Fruit fly (Drosophila melanogaster) whole organism, pupa: ENCODE data around the gene gry.

Source experiments
- CG10348 ChIP-seq: fragments of 200-800 bp; sonication (Bioruptor generic); IDR thresholded peaks from 2 replicates; pipeline ENCODE4 v1.3.6; 2022; ENCODE audit warnings: missing biosample characterization, missing genetic modification characterization
- CG12605 ChIP-seq: fragments of 200-800 bp; sonication (Bioruptor generic); IDR thresholded peaks from 2 replicates; pipeline ENCODE4 v1.3.6; 2022; ENCODE audit warnings: missing biosample characterization, missing genetic modification characterization
- CG13204 ChIP-seq: fragments of 200-800 bp; sonication (Bioruptor generic); optimal IDR thresholded peaks from 2 replicates; lab custom pipeline; 2018; ENCODE audit warnings: missing biosample characterization, mild to moderate bottlenecking, missing genetic modification characterization, moderate library complexity
- CG14655 ChIP-seq: fragments of 200-800 bp; sonication (Bioruptor generic); optimal IDR thresholded peaks from 3 replicates; lab custom pipeline; 2017; ENCODE audit warnings: mild to moderate bottlenecking, missing biosample characterization, missing genetic modification reagents, missing genetic modification characterization
- CG15710 ChIP-seq: fragments of 200-800 bp; sonication (Bioruptor generic); optimal IDR thresholded peaks from 2 replicates; lab custom pipeline; 2018; ENCODE audit warnings: missing biosample characterization, mild to moderate bottlenecking, missing genetic modification characterization, moderate library complexity
- CG17806 ChIP-seq: fragments of 200-800 bp; sonication (Bioruptor generic); optimal IDR thresholded peaks from 2 replicates; lab custom pipeline; 2018; ENCODE audit warnings: missing biosample characterization, mild to moderate bottlenecking, missing genetic modification characterization, moderate library complexity
- CG32121 ChIP-seq: fragments of 200-800 bp; sonication (Bioruptor generic); IDR thresholded peaks from 2 replicates; pipeline ENCODE4 v1.3.6; 2022; ENCODE audit warnings: missing biosample characterization, missing genetic modification characterization
- CG34367 ChIP-seq: fragments of 200-800 bp; sonication (Bioruptor generic); optimal IDR thresholded peaks from 2 replicates; lab custom pipeline; 2018; ENCODE audit warnings: missing biosample characterization, mild to moderate bottlenecking, missing genetic modification characterization
- CG4496 ChIP-seq: fragments of 200-800 bp; sonication (Bioruptor generic); IDR thresholded peaks from 3 replicates; pipeline ENCODE4 v1.3.6; 2022; ENCODE audit warnings: missing biosample characterization, missing genetic modification characterization
- CG8159 ChIP-seq: fragments of 200-800 bp; sonication (Bioruptor generic); optimal IDR thresholded peaks from 3 replicates; lab custom pipeline; 2018; ENCODE audit warnings: missing biosample characterization, mild to moderate bottlenecking, missing genetic modification characterization, moderate library complexity
- CG8301 ChIP-seq: fragments of 200-800 bp; sonication (Bioruptor generic); optimal IDR thresholded peaks from 2 replicates; lab custom pipeline; 2018; ENCODE audit warnings: missing biosample characterization, mild to moderate bottlenecking, missing genetic modification characterization
- CG9948 ChIP-seq: fragments of 200-800 bp; sonication (Bioruptor generic); optimal IDR thresholded peaks from 2 replicates; lab custom pipeline; 2018; ENCODE audit warnings: missing biosample characterization, mild to moderate bottlenecking, missing genetic modification characterization, moderate library complexity
- D1 ChIP-seq: fragments of 200-800 bp; sonication (Bioruptor generic); optimal IDR thresholded peaks from 2 replicates; lab custom pipeline; 2018; ENCODE audit warnings: missing biosample characterization, mild to moderate bottlenecking, missing genetic modification characterization, moderate library complexity
- EcR ChIP-seq: fragments of 200-800 bp; sonication (Bioruptor generic); optimal IDR thresholded peaks from 3 replicates; lab custom pipeline; 2019; ENCODE audit warnings: missing biosample characterization, missing genetic modification characterization, mild to moderate bottlenecking, moderate library complexity, missing genetic modification reagents
- Ets98B ChIP-seq: fragments of 200-800 bp; sonication (Bioruptor generic); IDR thresholded peaks from 2 replicates; pipeline ENCODE4 v1.3.6; 2022; ENCODE audit warnings: missing biosample characterization, missing genetic modification characterization
- Pif1A ChIP-seq: fragments of 200-800 bp; sonication (Bioruptor generic); optimal IDR thresholded peaks from 3 replicates; lab custom pipeline; 2016; ENCODE audit warnings: missing biosample characterization, missing genetic modification characterization
- Pif1B ChIP-seq: fragments of 200-800 bp; sonication (Bioruptor generic); optimal IDR thresholded peaks from 3 replicates; lab custom pipeline; 2016; ENCODE audit warnings: missing biosample characterization, missing genetic modification characterization
- Snoo ChIP-seq: fragments of 200-800 bp; sonication (Bioruptor generic); optimal IDR thresholded peaks from 3 replicates; lab custom pipeline; 2017; ENCODE audit warnings: missing biosample characterization, mild to moderate bottlenecking, missing genetic modification characterization, inconsistent platforms
- fd96Ca ChIP-seq: fragments of 200-800 bp; sonication (Bioruptor generic); IDR thresholded peaks from 3 replicates; pipeline ENCODE4 v1.3.6; 2022; ENCODE audit warnings: missing biosample characterization, missing genetic modification characterization
- gl ChIP-seq: fragments of 200-800 bp; sonication (Bioruptor generic); optimal IDR thresholded peaks from 2 replicates; lab custom pipeline; 2018; ENCODE audit warnings: missing biosample characterization, mild to moderate bottlenecking, missing genetic modification characterization
- rn ChIP-seq: fragments of 200-800 bp; sonication (Bioruptor generic); IDR thresholded peaks from 2 replicates; pipeline ENCODE4 v1.3.6; 2022; ENCODE audit warnings: missing biosample characterization, missing genetic modification characterization

Gene gry

dm6 chr3L:3197464-3197863 lies 1.4 kb upstream of the gry start, which contains the start of gene CG14966:
CG14966 (minus strand) TSS chr3L:3197631.
- no peak for TF ChIP-seq CG8301 (tag; lab: Kevin White, UChicago)
- no peak for TF ChIP-seq CG32121
- TF ChIP-seq CG12605 (GFP tag; lab: Robert Waterston, UW) = 0 out of 2 replicates have a peak, but pooled peaks have one; percentile 19
- no peak for TF ChIP-seq Pif1B (GFP tag; lab: Kevin White, UChicago)
- TF ChIP-seq fd96Ca (GFP tag; lab: Robert Waterston, UW) = no peak
- TF ChIP-seq CG34367 = no peak
- no peak for TF ChIP-seq Ets98B (GFP tag; lab: Robert Waterston, UW)
- TF ChIP-seq gl (tag; lab: Kevin White, UChicago) = peak; percentile 6
- no peak for TF ChIP-seq CG14655 (GFP tag; lab: Kevin White, UChicago)

dm6 chr3L:3203062-3203461 lies 4.2 kb downstream of the gry start, which contains the start of gene CG32271:
CG32271 (minus strand) TSS chr3L:3203162.
- TF ChIP-seq CG9948 (tag; lab: Kevin White, UChicago) (no peak), CG15710 (tag; lab: Kevin White, UChicago) (no peak), CG8159 (tag; lab: Kevin White, UChicago) (no peak), CG4496 (no peak), fd96Ca (GFP tag; lab: Robert Waterston, UW) (no peak), CG13204 (GFP tag; lab: Kevin White, UChicago) (no peak), Pif1A (GFP tag; lab: Kevin White, UChicago) (no peak), Pif1B (GFP tag; lab: Kevin White, UChicago) (no peak), Snoo (tag; lab: Kevin White, UChicago) (no peak), D1 (no peak), CG14655 (GFP tag; lab: Kevin White, UChicago) (no peak), CG12605 (GFP tag; lab: Robert Waterston, UW) (no peak)

DNA sequence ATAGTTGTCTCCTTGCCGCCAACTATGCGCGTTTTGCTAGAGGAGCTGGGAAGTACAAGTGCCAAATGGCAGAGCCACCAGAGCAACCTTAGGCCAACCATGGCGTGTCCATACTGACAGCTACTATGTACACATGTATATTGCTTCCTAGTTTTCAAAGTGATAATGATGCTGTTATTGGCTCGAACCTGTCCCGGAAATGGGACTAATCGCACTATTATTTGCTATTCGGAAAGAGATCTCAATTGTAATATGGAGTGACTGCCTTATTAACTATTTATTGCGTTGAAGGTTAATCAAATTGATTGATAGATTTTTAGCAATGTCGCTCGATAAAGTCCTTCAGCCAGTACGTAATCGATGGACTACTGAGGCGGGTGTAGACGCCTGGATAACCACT lies 5.5 kb downstream of the gry start, which contains the start of gene CG33159:
Gene CG33159 (minus strand): TSS at position 101 of the 400 bp plus-strand sequence.
- TF ChIP-seq gl (tag; lab: Kevin White, UChicago) (no peak), CG8301 (tag; lab: Kevin White, UChicago) (no peak)

DNA sequence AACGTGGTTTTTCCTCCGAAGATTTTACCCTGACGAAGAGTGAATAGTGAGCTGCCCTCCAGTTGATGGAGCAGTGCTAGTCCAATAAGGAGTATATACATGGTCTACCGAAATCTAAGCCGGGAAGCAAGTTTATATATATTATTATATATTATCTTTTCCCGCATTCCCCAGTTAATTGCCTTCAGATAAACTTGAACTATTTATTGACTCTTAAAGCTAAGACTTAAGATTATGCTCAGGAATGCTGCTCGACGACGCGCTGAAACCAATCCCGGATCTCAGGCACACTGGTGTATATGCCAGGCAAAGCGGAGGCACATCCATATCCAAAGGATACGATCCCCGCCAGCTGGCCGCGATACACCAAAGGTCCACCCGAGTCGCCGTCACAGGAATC lies 6.5 kb downstream of the gry start, which contains the start of gene CG32277:
Gene CG32277 (minus strand): TSS at position 101 of the 400 bp plus-strand sequence.
- TF ChIP-seq Pif1B (GFP tag; lab: Kevin White, UChicago) = no peak

- TF ChIP-seq CG4496 = no peak
- TF ChIP-seq D1 = no peak
- TF ChIP-seq CG15710 (tag; lab: Kevin White, UChicago) = no peak
- TF ChIP-seq CG12605 (GFP tag; lab: Robert Waterston, UW) = no peak
- TF ChIP-seq Snoo (tag; lab: Kevin White, UChicago) = no peak
- no peak for TF ChIP-seq rn (GFP tag; lab: Robert Waterston, UW)
- TF ChIP-seq Pif1A (GFP tag; lab: Kevin White, UChicago) = no peak
- TF ChIP-seq fd96Ca (GFP tag; lab: Robert Waterston, UW) = no peak
- TF ChIP-seq CG32121 = no peak
- TF ChIP-seq CG9948 (tag; lab: Kevin White, UChicago) = no peak
- TF ChIP-seq CG14655 (GFP tag; lab: Kevin White, UChicago) = no peak
- no peak for TF ChIP-seq CG34367
- TF ChIP-seq CG8159 (tag; lab: Kevin White, UChicago) = no peak
Measured at dm6 chr3L:3206263-3206662, 7.4 kb downstream of the gry start, which contains the start of gene CG33160. CG33160 (minus strand) TSS chr3L:3206363.

dm6 chr3L:3208895-3209294 lies 10.0 kb downstream of the gry start, which contains the start of the genes CG32269 and CG32270:
CG32269 (minus strand) TSS chr3L:3208985.
CG32270 (minus strand) TSS chr3L:3208985.
- no peak for TF ChIP-seq CG10348 (GFP tag; lab: Robert Waterston, UW)
- no peak for TF ChIP-seq CG32121
- TF ChIP-seq Snoo (tag; lab: Kevin White, UChicago) = no peak
- TF ChIP-seq CG17806 (tag; lab: Kevin White, UChicago) = no peak
- no peak for TF ChIP-seq CG13204 (GFP tag; lab: Kevin White, UChicago)
- TF ChIP-seq Pif1B (GFP tag; lab: Kevin White, UChicago) = no peak
- TF ChIP-seq D1 = no peak
- TF ChIP-seq Pif1A (GFP tag; lab: Kevin White, UChicago) = no peak
- TF ChIP-seq rn (GFP tag; lab: Robert Waterston, UW) = no peak
- no peak for TF ChIP-seq CG4496
- no peak for TF ChIP-seq EcR (GFP tag; lab: Kevin White, UChicago)
- TF ChIP-seq CG9948 (tag; lab: Kevin White, UChicago) = no peak
- no peak for TF ChIP-seq gl (tag; lab: Kevin White, UChicago)
- TF ChIP-seq Ets98B (GFP tag; lab: Robert Waterston, UW) = no peak
- no peak for TF ChIP-seq fd96Ca (GFP tag; lab: Robert Waterston, UW)
- TF ChIP-seq CG14655 (GFP tag; lab: Kevin White, UChicago) = no peak
- TF ChIP-seq CG15710 (tag; lab: Kevin White, UChicago) = no peak
- no peak for TF ChIP-seq CG34367
- no peak for TF ChIP-seq CG12605 (GFP tag; lab: Robert Waterston, UW)
- TF ChIP-seq CG8159 (tag; lab: Kevin White, UChicago) = no peak

DNA sequence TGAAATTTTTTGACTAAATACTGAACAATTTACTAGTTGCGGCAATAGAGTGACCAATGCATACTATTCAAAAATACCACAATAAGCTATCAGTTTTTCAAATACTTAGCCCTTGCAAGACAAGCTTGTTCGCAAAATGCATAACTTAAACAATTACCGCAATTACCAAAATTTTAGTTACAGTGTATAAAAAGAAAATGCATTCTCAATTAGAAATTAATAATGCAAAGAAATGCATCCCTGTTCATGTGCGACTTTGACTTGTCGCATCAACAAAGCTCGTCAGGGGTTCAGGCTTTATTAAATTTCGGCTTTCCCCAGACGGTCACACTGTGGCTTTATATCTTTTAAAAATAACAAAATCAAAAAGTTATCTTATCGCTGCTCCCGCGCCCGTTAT lies 20.0 kb downstream of the gry start, which contains the start of the genes hob and nSMase:
Gene hob (minus strand): TSS at position 62 of the 400 bp plus-strand sequence.
Gene nSMase (plus strand): TSS at position 298 of the 400 bp plus-strand sequence.
- TF ChIP-seq Ets98B (GFP tag; lab: Robert Waterston, UW) (no peak), CG12605 (GFP tag; lab: Robert Waterston, UW) (no peak), Pif1A (GFP tag; lab: Kevin White, UChicago) (no peak), Pif1B (GFP tag; lab: Kevin White, UChicago) (no peak), Snoo (tag; lab: Kevin White, UChicago) (no peak), CG17806 (tag; lab: Kevin White, UChicago) (no peak), CG4496 (no peak), CG15710 (tag; lab: Kevin White, UChicago) (no peak), rn (GFP tag; lab: Robert Waterston, UW) (no peak), EcR (GFP tag; lab: Kevin White, UChicago) (no peak), CG8159 (tag; lab: Kevin White, UChicago) (no peak), CG14655 (GFP tag; lab: Kevin White, UChicago) (no peak), CG32121 (no peak), CG9948 (tag; lab: Kevin White, UChicago) (no peak), D1 (no peak), CG34367 (no peak), gl (tag; lab: Kevin White, UChicago) (no peak), CG13204 (GFP tag; lab: Kevin White, UChicago) (no peak), CG8301 (tag; lab: Kevin White, UChicago) (no peak)
